Fruit fly (Drosophila melanogaster) Kc167 (cell line): ENCODE measurements around the gene Atpalpha.

Source experiments
- Myc ChIP-seq: fragments of >200 bp; optimal IDR thresholded peaks from 2 replicates; lab custom pipeline; 2017; ENCODE audit warnings: missing external identifiers
- Sin3A ChIP-seq: fragments of >200 bp; optimal IDR thresholded peaks from 2 replicates; lab custom pipeline; 2018; ENCODE audit warnings: missing external identifiers
- h ChIP-seq: fragments of >200 bp; optimal IDR thresholded peaks from 3 replicates; lab custom pipeline; 2018; ENCODE audit warnings: missing external identifiers
- insv ChIP-seq: fragments of >200 bp; optimal IDR thresholded peaks from 3 replicates; lab custom pipeline; 2018; ENCODE audit warnings: missing external identifiers
- psq ChIP-seq: fragments of >200 bp; optimal IDR thresholded peaks from 2 replicates; lab custom pipeline; 2017; ENCODE audit warnings: missing external identifiers
- ttk ChIP-seq: sonication (Bioruptor generic); optimal IDR thresholded peaks from 2 replicates; lab custom pipeline; 2017; ENCODE audit warnings: missing external identifiers

The Atpalpha gene

DNA sequence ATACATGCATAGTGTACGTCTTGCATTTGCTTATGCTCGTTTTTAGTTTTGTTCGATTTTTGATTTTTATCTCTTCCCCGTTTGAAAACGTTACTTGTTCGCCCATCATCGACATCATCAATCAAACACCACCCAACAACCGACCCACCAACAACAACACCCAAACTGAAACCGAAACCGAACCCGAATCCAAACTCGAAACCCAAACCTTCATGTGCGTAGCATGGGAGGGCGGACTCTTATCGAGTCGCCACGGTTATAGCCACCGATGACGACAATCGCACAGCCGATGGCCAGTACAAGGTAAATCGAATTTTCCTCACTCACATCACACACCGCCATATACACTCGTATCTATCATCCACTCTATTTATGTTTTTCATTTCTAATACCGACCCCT lies 13.5 kb downstream of the Atpalpha start:
- no peak for TF ChIP-seq psq
- TF ChIP-seq Myc (lab: Kevin White, UChicago) = no peak
- no peak for TF ChIP-seq ttk (lab: Kevin White, UChicago)
- no peak for TF ChIP-seq Sin3A (lab: Kevin White, UChicago)

DNA sequence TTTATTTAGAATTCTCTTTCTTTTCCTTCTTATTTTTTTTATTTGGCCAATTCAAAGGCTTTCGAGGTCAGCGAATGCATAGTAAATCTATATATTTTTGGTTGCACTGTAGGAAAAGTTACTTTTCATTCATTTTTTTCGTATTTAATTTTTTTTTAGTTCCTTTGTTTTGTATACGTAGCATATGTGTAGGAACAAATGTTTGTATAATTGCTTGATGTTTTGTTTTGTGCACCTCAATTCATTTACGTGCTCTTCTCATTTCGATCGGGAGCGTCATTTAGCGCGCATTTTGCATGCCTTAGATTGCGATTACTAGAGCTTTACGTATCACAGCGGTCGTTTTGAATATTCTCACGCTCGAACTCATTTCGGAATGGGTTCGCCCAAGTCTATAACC lies 14.5 kb downstream of the Atpalpha start:
- TF ChIP-seq h (no peak), insv (no peak), psq (no peak), Sin3A (lab: Kevin White, UChicago) (no peak), Myc (lab: Kevin White, UChicago) (no peak), ttk (lab: Kevin White, UChicago) (no peak)

DNA sequence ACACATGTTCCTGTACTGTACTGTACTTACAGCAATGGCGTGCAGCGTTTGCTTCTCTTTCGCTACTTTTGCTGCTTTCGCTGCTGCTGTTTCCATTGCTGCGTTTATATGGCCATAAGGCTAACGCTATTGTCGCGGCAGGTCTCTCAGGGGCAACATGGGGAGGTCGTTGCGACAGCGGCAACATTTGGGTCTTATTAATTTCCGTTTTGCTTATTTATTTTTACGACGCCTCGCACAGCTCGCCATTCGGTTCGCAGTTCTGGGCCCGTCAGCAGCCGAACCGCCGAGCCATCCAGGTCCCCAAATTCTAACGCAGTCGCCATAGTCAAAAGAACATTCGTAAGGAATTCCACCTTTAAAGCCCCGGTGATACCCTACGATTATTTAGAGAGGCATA lies 28.1 kb downstream of the Atpalpha start:
- TF ChIP-seq h (no peak), Myc (lab: Kevin White, UChicago) (no peak), psq (no peak), Sin3A (lab: Kevin White, UChicago) (no peak), ttk (lab: Kevin White, UChicago) (no peak), insv (no peak)

DNA sequence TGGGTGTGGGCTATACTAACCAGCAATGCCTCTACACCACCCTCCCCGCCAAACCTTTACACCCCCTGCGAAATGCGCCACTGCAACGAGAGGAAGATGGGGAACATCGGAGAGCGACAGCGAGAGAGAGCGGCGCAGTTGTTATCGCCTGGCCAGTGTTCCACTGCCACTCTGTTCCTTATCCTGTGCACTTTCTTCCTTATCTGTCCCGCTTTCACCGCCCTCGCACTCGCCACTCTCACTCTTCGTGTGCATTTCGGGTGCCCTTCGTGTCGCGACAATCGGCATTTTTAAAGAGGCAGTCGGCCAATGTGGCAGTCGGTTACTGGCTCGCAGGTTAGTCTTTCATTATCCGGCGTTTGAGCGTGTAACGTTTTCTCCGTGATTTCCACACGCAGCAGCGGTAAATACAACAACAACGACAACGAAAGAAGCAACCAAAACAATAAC lies 29.4 kb downstream of the Atpalpha start, which contains the start of gene Calx:
Gene Calx, plus strand, starts transcription at position 338 of the 450 bp plus-strand sequence.
- TF ChIP-seq Myc (lab: Kevin White, UChicago) (no peak), psq (no peak), Sin3A (lab: Kevin White, UChicago) (no peak), h (no peak), insv (no peak), ttk (lab: Kevin White, UChicago) (no peak)

DNA sequence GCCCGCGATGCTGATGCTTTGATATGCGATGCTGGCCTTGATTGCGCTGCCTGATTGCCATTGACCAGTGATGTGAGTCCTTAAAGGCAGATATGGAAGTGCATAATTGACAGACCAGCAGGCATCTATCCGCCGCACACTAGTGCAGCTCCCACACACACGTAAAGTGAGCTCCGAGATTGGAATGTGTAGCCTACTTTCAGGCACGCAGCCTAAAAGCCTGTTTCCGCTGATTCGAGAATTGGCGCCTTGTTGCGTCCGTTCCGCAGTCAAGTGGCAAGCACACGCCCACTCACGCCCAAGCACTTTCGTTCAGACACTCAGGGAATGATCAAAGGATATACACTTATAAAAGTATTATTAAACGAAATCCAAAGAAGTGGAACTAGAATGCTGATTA lies 35.6 kb downstream of the Atpalpha start:
- TF ChIP-seq insv = no peak
- no peak for TF ChIP-seq ttk (lab: Kevin White, UChicago)
- no peak for TF ChIP-seq h
- TF ChIP-seq Sin3A (lab: Kevin White, UChicago) = no peak
- no peak for TF ChIP-seq Myc (lab: Kevin White, UChicago)
- no peak for TF ChIP-seq psq

DNA sequence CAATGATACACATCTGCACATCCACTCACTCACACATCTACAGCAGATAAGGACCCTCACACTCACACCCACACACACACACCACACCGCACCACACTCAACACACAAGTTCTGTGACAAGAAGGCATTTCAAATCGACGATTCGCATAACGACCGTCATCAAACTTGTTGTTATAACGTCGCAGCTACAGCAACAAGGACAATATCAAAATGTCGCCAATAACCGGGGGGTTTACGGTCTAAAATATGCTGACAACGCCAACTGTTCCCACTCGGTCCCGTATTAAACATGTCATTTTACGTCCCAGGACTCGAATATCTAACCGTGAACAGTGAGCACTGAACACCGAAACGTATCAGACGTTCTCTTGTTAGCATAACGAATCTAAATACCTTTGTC lies 36.4 kb downstream of the Atpalpha start:
- TF ChIP-seq Sin3A (lab: Kevin White, UChicago) (no peak), h (no peak), ttk (lab: Kevin White, UChicago) (no peak), insv (no peak), Myc (lab: Kevin White, UChicago) (no peak), psq (no peak)

DNA sequence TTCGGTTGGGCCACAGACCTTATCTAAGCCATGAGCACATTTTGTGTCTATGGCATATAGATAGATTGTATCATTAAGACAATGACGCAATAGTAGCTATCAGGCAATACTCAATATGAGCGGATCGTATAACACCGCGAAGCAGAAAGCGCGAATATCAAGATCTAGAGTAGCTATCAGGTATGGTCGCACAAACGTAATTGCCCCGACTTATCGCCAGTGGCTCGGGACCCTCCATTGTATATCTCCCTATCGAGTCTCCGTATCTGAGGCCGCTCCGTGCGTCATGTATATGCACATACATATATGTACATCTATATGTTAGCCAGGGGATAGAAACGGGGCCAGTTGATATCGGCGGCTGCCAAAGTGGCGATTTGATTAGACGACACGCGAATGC lies 37.1 kb downstream of the Atpalpha start:
- TF ChIP-seq insv (no peak), ttk (lab: Kevin White, UChicago) (no peak), Myc (lab: Kevin White, UChicago) (no peak), psq (no peak), Sin3A (lab: Kevin White, UChicago) (no peak), h (no peak)

DNA sequence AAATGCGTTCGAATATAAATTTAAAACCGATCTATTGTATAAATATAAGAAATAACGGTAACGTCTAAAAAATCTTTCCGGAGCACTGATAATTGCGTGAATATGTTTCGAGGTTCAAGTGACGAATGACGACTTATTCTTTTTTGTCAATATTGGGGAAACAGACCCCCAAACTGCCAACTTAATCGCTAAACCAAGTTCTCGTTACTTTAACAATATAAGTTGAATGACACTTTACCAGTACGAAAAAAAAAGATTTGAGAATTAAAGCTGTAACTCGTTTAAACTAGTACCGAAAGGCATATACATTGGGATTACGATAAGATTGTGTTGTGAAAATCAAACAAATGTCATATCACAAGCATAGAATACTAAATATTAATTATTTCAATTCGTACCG lies 39.3 kb downstream of the Atpalpha start, which contains the start of gene CG43446:
Gene CG43446, minus strand, starts transcription at position 101 of the 400 bp plus-strand sequence.
- TF ChIP-seq insv (no peak), psq (no peak), h (no peak)

DNA sequence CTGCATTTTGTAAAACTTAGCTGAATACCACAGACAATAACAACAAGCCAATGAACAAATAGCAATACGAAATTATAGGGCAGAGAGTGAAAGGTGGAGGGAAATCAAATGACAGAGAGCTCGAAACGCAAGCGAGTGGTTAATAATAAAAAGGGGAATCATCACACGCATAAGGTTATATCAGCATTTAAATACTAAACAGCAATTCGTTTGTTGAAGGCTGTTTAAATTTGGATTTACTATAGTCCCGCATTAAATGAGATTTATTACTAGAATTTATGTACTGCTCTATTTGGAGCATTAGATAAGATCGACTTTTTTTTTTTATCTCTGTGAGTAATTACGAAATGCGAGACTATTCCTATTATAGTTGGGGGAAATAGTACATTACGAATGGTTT lies 40.0 kb downstream of the Atpalpha start:
- TF ChIP-seq ttk (lab: Kevin White, UChicago) (no peak), psq (no peak), h (no peak), Myc (lab: Kevin White, UChicago) (no peak), Sin3A (lab: Kevin White, UChicago) (no peak), insv (no peak)

DNA sequence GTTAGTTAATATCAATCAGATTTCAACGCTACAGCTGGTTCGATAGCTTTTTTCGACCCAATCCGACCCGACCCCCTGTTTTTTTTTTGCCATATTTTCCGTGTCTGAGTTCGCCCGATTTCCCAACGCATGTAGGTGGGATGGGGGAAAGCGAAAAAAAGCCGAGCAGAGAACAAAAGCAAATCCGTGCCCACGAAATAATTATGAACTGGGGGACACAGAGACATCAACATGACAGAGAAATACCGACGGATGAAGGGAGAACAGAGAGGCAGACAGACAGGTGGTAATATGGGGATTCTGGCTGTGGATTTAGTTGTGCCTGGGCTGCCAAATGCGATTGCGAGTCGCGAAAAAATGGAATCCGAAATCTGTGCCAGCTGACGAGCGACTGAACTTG lies 40.5 kb downstream of the Atpalpha start:
- TF ChIP-seq psq = no peak

DNA sequence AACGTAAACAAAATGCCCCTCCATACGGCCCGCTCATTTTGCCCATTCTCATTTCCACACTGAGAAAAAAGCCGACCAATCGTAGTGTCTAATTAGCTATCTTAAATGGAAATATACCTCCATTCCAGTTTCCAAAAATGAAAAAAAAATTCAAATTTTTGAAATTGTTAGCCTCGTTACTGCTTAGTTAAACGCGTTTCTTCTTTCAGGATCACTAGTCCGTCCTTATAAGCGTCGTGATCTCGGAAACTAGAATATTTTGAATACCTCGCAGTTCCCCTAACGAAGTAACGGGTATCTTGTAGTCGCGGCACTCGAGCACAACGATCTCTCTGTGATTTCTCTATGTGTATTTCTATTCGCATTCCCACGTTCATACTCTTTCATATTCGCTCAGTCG lies 41.1 kb downstream of the Atpalpha start:
- no peak for TF ChIP-seq Myc (lab: Kevin White, UChicago)
- no peak for TF ChIP-seq h
- TF ChIP-seq Sin3A (lab: Kevin White, UChicago) = no peak
- TF ChIP-seq ttk (lab: Kevin White, UChicago) = no peak
- no peak for TF ChIP-seq psq
- TF ChIP-seq insv = no peak

DNA sequence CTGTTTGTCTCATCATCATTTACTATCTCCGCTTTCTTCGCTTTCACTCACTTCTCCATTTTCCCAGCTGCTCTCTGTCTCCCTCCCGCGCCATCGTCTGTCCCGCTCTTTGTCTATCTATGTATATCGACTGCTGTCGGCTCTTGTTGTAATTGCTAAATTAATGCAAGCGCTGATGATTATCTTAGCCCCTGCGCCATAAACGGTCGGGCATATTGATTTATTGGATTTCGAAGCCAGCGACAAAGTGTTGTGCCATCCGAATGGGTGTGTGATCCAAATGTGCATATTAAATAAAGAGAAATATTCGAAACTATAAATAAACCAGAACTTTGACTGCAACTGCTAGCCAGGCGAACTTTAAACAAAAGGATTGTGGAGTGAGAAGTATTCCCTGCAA lies 41.9 kb downstream of the Atpalpha start:
- TF ChIP-seq h = no peak
- TF ChIP-seq insv = no peak
- TF ChIP-seq ttk (lab: Kevin White, UChicago) = no peak
- TF ChIP-seq Sin3A (lab: Kevin White, UChicago) = no peak
- no peak for TF ChIP-seq Myc (lab: Kevin White, UChicago)
- TF ChIP-seq psq = no peak

DNA sequence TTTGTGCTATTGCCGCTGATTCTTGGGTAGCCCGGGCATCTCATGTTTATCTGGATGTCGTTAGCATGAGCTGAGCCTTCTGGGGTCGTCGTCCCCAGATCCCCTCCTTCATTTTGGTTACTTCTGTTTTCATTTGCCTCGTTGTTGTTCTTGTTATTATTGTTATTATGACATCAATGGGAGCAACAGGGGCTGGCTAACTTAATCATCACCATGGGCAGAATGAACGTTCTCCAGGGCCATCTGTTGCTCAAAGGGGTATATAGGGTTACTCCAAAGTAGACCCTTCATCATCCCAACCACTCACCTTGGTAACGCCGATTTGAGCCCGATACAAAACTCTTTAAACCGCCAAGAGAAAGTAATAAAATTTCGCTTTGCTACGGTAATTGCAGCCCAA lies 49.8 kb downstream of the Atpalpha start:
- no peak for TF ChIP-seq Myc (lab: Kevin White, UChicago)
- TF ChIP-seq psq = no peak
- TF ChIP-seq h = no peak
- no peak for TF ChIP-seq insv
- no peak for TF ChIP-seq Sin3A (lab: Kevin White, UChicago)
- TF ChIP-seq ttk (lab: Kevin White, UChicago) = no peak

DNA sequence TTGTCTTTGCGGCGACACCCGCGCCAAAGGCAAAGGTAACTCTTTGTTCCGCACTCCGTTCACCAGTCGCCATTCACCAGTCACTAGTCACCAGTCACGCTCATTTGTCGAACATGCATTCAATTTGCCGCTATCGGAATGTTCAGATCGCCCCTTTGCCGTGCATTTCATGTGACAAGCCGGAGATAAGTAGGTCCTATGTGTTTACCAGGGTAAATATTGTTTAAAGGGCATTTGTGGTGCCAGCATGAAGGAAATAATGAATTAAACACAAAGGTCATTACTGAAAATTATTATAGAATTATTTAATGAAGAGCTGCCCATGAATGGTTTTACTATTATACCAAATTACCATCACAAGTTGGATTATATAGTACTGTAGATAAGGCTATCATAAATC lies 52.6 kb downstream of the Atpalpha start:
- no peak for TF ChIP-seq h
- no peak for TF ChIP-seq Myc (lab: Kevin White, UChicago)
- TF ChIP-seq psq = no peak
- no peak for TF ChIP-seq insv
- no peak for TF ChIP-seq Sin3A (lab: Kevin White, UChicago)
- TF ChIP-seq ttk (lab: Kevin White, UChicago) = no peak
